Worm (Caenorhabditis elegans): ENCODE results near the gene rme-6.

The rme-6 gene

ce11 chrX:1107758-1108157 is 10.8 kb downstream of the rme-6 start, which contains the start of gene C05D9.4 (continued):
- TF ChIP-seq gei-17 (GFP tag; optimal IDR thresholded peaks at IDR 0.05) (no peak), ccch-3 (GFP tag; optimal IDR thresholded peaks at IDR 0.05) (no peak)

ce11 chrX:1108874-1109273 is 11.9 kb downstream of the rme-6 start:
- TF ChIP-seq nhr-80 (tag; optimal IDR thresholded peaks at IDR 0.05) (no peak), nfya-2 (GFP tag; IDR thresholded peaks at IDR 0.05) (no peak), F33H1.4 (GFP tag; IDR thresholded peaks at IDR 0.05) (no peak), efl-1 (GFP tag; optimal IDR thresholded peaks at IDR 0.05) (no peak), B0035.1 (tag; optimal IDR thresholded peaks at IDR 0.05) (no peak), madf-3 (GFP tag; IDR thresholded peaks at IDR 0.05) (no peak), pha-4 (tag; optimal IDR thresholded peaks at IDR 0.05) (no peak), mxl-1 (tag; optimal IDR thresholded peaks at IDR 0.05) (no peak), rec-8 (tag; optimal IDR thresholded peaks at IDR 0.05) (no peak), atf-7 (tag; optimal IDR thresholded peaks at IDR 0.05) (no peak), snpc-4 (GFP tag; optimal IDR thresholded peaks at IDR 0.05) (no peak), snpc-4 (tag; optimal IDR thresholded peaks at IDR 0.05) (no peak), F52B5.7 (tag; optimal IDR thresholded peaks at IDR 0.05) (no peak), egl-18 (GFP tag; IDR thresholded peaks at IDR 0.05) (no peak), lsl-1 (GFP tag; optimal IDR thresholded peaks at IDR 0.05) (no peak), F57A8.1 (GFP tag; optimal IDR thresholded peaks at IDR 0.05) (no peak), hmg-20 (GFP tag; IDR thresholded peaks at IDR 0.05) (no peak), zim-3 (tag; optimal IDR thresholded peaks at IDR 0.05) (no peak), xnd-1 (tag; optimal IDR thresholded peaks at IDR 0.05) (no peak)

ce11 chrX:1110723-1111122 is 13.8 kb downstream of the rme-6 start:
- TF ChIP-seq nhr-120 (GFP tag; IDR thresholded peaks at IDR 0.05), result no peak
- no peak for TF ChIP-seq tbp1 (GFP tag; optimal IDR thresholded peaks at IDR 0.05)
- no peak for TF ChIP-seq F37B4.10 (GFP tag; IDR thresholded peaks at IDR 0.05)
- TF ChIP-seq Y53G8AR.9 (GFP tag; conservative IDR thresholded peaks at IDR 0.05), result no peak
- TF ChIP-seq B0261.1 (tag; optimal IDR thresholded peaks at IDR 0.05), result no peak
- no peak for TF ChIP-seq nhr-179 (tag; optimal IDR thresholded peaks at IDR 0.05)
- no peak for TF ChIP-seq rpc-1 (optimal IDR thresholded peaks at IDR 0.05)
- TF ChIP-seq rpc-1 (tag; optimal IDR thresholded peaks at IDR 0.05), result no peak
- TF ChIP-seq mcd-1 (GFP tag; IDR thresholded peaks at IDR 0.05), result no peak
- no peak for TF ChIP-seq ztf-28 (GFP tag; IDR thresholded peaks at IDR 0.05)
- TF ChIP-seq egl-18 (GFP tag; IDR thresholded peaks at IDR 0.05), result no peak
- TF ChIP-seq ztf-25 (GFP tag; IDR thresholded peaks at IDR 0.05), result no peak
- no peak for TF ChIP-seq sea-2 (GFP tag; IDR thresholded peaks at IDR 0.05)
- no peak for TF ChIP-seq ZK185.1 (tag; optimal IDR thresholded peaks at IDR 0.05; ENCODE audit: poor library complexity, severe bottlenecking)
- no peak for TF ChIP-seq K12H6.12 (tag; optimal IDR thresholded peaks at IDR 0.05)
- TF ChIP-seq zim-3 (tag; optimal IDR thresholded peaks at IDR 0.05), result no peak
- TF ChIP-seq F49E8.2 (tag; optimal IDR thresholded peaks at IDR 0.05; ENCODE audit: insufficient read depth), result no peak
- no peak for TF ChIP-seq ceh-100 (GFP tag; IDR thresholded peaks at IDR 0.05)
- no peak for TF ChIP-seq snpc-4 (GFP tag; optimal IDR thresholded peaks at IDR 0.05)
- TF ChIP-seq snpc-4 (tag; optimal IDR thresholded peaks at IDR 0.05), result no peak
- no peak for TF ChIP-seq rec-8 (tag; optimal IDR thresholded peaks at IDR 0.05)

- no peak for TF ChIP-seq lir-1 (GFP tag; conservative IDR thresholded peaks at IDR 0.05)
- TF ChIP-seq repo-1 (tag; optimal IDR thresholded peaks at IDR 0.05), result no peak
- TF ChIP-seq lag-1 (GFP tag; IDR thresholded peaks at IDR 0.05), result no peak
- TF ChIP-seq C06A6.2 (GFP tag; conservative IDR thresholded peaks at IDR 0.05), result no peak
- no peak for TF ChIP-seq ceh-58 (GFP tag; IDR thresholded peaks at IDR 0.05)
- TF ChIP-seq cebp-2 (GFP tag; IDR thresholded peaks at IDR 0.05), result no peak
- no peak for TF ChIP-seq snpc-1.3 (tag; optimal IDR thresholded peaks at IDR 0.05; ENCODE audit: insufficient read depth)
- no peak for TF ChIP-seq snpc-4 (GFP tag; optimal IDR thresholded peaks at IDR 0.05)
- TF ChIP-seq snpc-4 (tag; optimal IDR thresholded peaks at IDR 0.05), result no peak
- TF ChIP-seq attf-3 (GFP tag; conservative IDR thresholded peaks at IDR 0.05), result no peak
- no peak for TF ChIP-seq rpc-1 (optimal IDR thresholded peaks at IDR 0.05)
- no peak for TF ChIP-seq rpc-1 (tag; optimal IDR thresholded peaks at IDR 0.05)
- no peak for TF ChIP-seq lsy-27 (tag; optimal IDR thresholded peaks at IDR 0.05; ENCODE audit: borderline replicate concordance, insufficient read depth)
- TF ChIP-seq ekl-4 (GFP tag; IDR thresholded peaks at IDR 0.05), result no peak
These were observed 14.7 kb downstream of the rme-6 start, which contains the start of gene C05D9.3 for ce11 chrX:1111603-1112002. C05D9.3 (plus strand) TSS chrX:1111903.
